Worm (Caenorhabditis elegans): ENCODE measurements around the gene F44D12.2.
A peak's percentile ranks its signal among the peaks of the same experiment; 100 is the strongest.

The F44D12.2 gene

DNA sequence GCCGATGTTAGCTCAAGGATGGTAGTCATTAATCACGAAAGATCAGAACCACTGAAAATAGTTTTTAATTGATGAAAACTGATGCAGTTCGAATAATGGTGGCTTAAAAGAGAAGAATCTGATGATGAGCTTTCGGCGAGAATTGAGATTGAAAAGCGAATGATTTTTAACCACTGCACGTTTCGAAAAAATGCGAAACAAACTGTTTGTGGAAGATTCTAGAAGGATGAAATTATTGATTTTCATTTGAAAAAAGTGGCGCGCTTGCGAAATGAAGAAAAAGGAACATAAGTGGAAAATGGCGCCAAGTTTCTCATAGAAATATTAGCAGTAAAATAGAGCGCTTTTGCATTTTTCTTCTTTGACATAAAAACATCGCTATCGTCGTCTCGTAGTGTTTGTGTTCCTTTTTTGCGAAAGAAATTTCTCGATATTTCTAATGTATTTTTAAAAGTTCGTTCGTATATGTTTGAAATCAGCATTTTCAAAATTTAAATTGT lies 22.6 kb downstream of the F44D12.2 start, which contains the start of gene uba-1:
TSS of gene uba-1 (minus strand) at position 51 of the 500 bp plus-strand sequence.
- no peak for TF ChIP-seq mml-1 (tag; optimal IDR thresholded peaks at IDR 0.05)
- TF ChIP-seq lin-15B (tag; optimal IDR thresholded peaks at IDR 0.05), result peak; percentile 29
- TF ChIP-seq ztf-4 (tag; optimal IDR thresholded peaks at IDR 0.05), result peak; percentile 49
- peak; percentile 4 for TF ChIP-seq lin-39 (tag; optimal IDR thresholded peaks at IDR 0.05)
- TF ChIP-seq nhr-12 (tag; optimal IDR thresholded peaks at IDR 0.05), result no peak
- no peak for TF ChIP-seq ZK546.5 (tag; optimal IDR thresholded peaks at IDR 0.05)
- TF ChIP-seq nhr-25 (tag; optimal IDR thresholded peaks at IDR 0.05), result peak; percentile 37
- peak; percentile 81 for TF ChIP-seq ama-1 (optimal IDR thresholded peaks at IDR 0.05)
- peak; percentile 37 for TF ChIP-seq ceh-28 (tag; optimal IDR thresholded peaks at IDR 0.05)
- TF ChIP-seq ceh-16 (tag; optimal IDR thresholded peaks at IDR 0.05), result no peak
- TF ChIP-seq nhr-43 (tag; optimal IDR thresholded peaks at IDR 0.05; ENCODE audit: poor library complexity, severe bottlenecking), result peak; percentile 68
- peak; percentile 26 for TF ChIP-seq pha-4 (tag; optimal IDR thresholded peaks at IDR 0.05)
- no peak for TF ChIP-seq unc-39 (tag; optimal IDR thresholded peaks at IDR 0.05)
- TF ChIP-seq nfya-1 (tag; optimal IDR thresholded peaks at IDR 0.05; ENCODE audit: insufficient read depth), result peak; percentile 7
- TF ChIP-seq eor-1 (tag; optimal IDR thresholded peaks at IDR 0.05), result no peak
- TF ChIP-seq nhr-67 (tag; optimal IDR thresholded peaks at IDR 0.05), result no peak
- no peak for TF ChIP-seq skn-1 (tag; optimal IDR thresholded peaks at IDR 0.05)
- no peak for TF ChIP-seq snpc-4 (tag; optimal IDR thresholded peaks at IDR 0.05)
- peak; percentile 46 for TF ChIP-seq elt-2 (tag; optimal IDR thresholded peaks at IDR 0.05)
- TF ChIP-seq tbx-2 (tag; optimal IDR thresholded peaks at IDR 0.05), result peak; percentile 6
- no peak for TF ChIP-seq R02D3.7 (tag; optimal IDR thresholded peaks at IDR 0.05)
- no peak for TF ChIP-seq sea-2 (GFP tag; optimal IDR thresholded peaks at IDR 0.05)
- no peak for TF ChIP-seq egl-5 (tag; optimal IDR thresholded peaks at IDR 0.05)
- peak; percentile 62 for TF ChIP-seq nhr-23 (tag; optimal IDR thresholded peaks at IDR 0.05)
- peak; percentile 46 for TF ChIP-seq lsy-12 (tag; optimal IDR thresholded peaks at IDR 0.05)

DNA sequence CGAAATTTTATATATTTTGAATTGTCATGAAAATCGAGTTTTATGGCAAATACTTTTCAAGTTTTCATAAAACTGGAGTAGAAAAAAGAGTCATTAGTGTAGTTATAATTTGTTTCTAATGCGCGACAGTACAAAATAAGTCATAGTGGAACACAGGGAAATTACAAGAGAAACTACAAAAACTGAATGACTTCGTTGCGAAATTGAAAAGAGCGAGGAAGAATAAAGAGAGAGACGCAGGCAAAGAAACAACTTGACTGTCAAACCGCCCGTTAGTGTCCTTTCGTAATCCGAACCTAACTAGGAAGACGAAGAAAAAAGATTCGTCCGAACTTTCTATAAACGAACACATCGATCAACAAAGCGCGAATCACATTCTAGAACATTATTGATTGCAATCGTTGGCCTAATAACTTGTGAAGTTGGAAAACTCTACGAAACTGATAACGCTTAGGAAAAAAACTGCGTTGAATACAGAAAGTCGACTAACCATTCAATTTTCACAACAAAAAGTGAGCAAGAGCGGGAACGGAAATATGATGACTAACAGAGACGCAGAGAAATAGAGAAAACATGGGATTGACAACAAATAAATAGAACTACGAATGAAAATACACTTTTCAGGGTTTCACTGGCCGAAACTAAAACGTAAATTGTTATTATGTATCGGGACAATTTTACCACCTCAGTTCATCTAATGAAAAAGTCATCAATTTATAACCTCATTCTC lies 24.0 kb downstream of the F44D12.2 start:
- TF ChIP-seq nhr-76 (tag; optimal IDR thresholded peaks at IDR 0.05), result no peak
- no peak for TF ChIP-seq nhr-237 (tag; optimal IDR thresholded peaks at IDR 0.05)
- peak; percentile 31 for TF ChIP-seq elt-2 (tag; optimal IDR thresholded peaks at IDR 0.05)
- TF ChIP-seq pha-4 (tag; optimal IDR thresholded peaks at IDR 0.05), result peak; percentile 67
- peak; percentile 79 for TF ChIP-seq skn-1 (tag; optimal IDR thresholded peaks at IDR 0.05)
- peak; percentile 20 for TF ChIP-seq hmg-11 (tag; optimal IDR thresholded peaks at IDR 0.05)
- no peak for TF ChIP-seq ceh-9 (tag; optimal IDR thresholded peaks at IDR 0.05)
- no peak for TF ChIP-seq jun-1 (tag; optimal IDR thresholded peaks at IDR 0.05)
- peak; percentile 61 for TF ChIP-seq ama-1 (optimal IDR thresholded peaks at IDR 0.05)

DNA sequence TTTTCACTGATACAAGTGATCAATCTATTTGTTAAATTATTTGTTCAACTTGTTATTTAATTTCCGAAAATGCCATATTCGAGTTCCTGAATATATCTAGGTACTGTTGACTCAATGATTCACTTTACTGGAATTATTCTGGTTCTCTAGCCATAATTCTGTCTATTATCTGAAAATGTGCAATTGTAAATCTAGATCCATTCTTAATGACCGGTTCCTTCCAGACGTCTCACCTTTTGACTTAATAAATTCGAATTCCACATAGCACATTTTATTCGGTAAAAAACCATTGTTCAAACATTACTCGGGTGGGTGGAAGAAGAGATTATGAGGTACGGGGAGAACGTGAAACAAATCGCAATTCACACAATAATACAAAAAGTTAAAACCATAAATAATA lies 28.1 kb downstream of the F44D12.2 start:
- TF ChIP-seq skn-1 (tag; optimal IDR thresholded peaks at IDR 0.05) (no peak), nhr-67 (tag; optimal IDR thresholded peaks at IDR 0.05) (no peak), nhr-25 (tag; optimal IDR thresholded peaks at IDR 0.05) (no peak), nhr-237 (tag; optimal IDR thresholded peaks at IDR 0.05) (no peak), lsy-12 (tag; optimal IDR thresholded peaks at IDR 0.05) (peak; percentile 12), elt-2 (tag; optimal IDR thresholded peaks at IDR 0.05) (peak; percentile 2), ama-1 (optimal IDR thresholded peaks at IDR 0.05) (no peak)

DNA sequence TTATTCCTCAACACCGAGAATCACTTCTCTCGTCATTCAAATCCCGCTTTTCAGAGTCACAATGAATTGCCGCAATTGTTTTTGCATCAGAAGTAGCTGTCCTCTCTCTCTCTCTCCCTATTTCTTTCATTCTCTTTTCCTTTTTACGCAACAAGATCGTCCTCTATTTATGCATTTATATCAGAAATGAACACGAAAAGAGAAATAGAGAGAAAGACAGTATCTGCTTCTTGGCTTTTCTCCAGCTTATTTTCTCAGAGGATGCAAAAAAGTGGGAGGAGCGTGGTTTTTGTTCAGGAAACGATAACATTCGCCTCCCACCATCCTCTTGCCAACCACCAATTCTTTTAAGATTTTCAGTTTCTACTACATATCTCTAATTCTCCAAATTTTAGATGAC lies 34.6 kb downstream of the F44D12.2 start, which contains the start of gene mam-2:
TSS of gene mam-2 (plus strand) at position 301 of the 400 bp plus-strand sequence.
- TF ChIP-seq nfya-1 (tag; optimal IDR thresholded peaks at IDR 0.05; ENCODE audit: insufficient read depth) (no peak), elt-3 (tag; optimal IDR thresholded peaks at IDR 0.05) (no peak), ceh-28 (tag; optimal IDR thresholded peaks at IDR 0.05) (no peak)

DNA sequence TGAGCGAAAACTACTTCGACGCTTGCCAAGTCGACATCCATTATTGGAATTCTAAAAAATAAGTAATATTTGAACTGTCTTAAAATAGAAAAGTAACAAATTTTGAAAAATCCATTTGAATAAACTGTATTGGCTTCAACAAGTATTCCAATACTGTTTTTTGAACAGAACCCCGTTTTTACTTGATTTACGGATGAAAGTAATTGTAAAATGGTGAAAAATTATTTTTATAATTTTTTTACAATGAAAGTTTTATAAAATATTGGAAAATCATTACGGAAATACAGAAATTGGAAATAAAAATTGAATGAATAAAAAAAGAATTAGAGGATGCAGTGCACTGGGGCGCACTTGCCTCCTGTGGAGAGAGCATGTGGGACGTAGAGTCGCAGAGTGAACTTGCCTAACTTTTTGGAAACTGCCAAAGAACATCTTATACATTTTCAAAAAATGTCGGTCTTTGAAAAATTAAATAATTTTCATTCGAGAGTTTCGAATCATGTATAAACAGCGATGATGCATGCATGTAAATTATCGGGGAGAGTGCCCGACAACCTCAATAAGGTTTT lies 35.2 kb downstream of the F44D12.2 start, which contains the start of gene rrp-1:
TSS of gene rrp-1 (minus strand) at position 51 of the 569 bp plus-strand sequence.
- TF ChIP-seq nfya-1 (tag; optimal IDR thresholded peaks at IDR 0.05; ENCODE audit: insufficient read depth), result peak; percentile 6
- no peak for TF ChIP-seq daf-12 (tag; optimal IDR thresholded peaks at IDR 0.05)
- peak; percentile 4 for TF ChIP-seq lin-15B (tag; optimal IDR thresholded peaks at IDR 0.05)
